Fruit fly (Drosophila melanogaster): ENCODE measurements around the gene Nnp-1.
A peak's percentile ranks its signal among the peaks of the same experiment; 100 is the strongest.

DNA sequence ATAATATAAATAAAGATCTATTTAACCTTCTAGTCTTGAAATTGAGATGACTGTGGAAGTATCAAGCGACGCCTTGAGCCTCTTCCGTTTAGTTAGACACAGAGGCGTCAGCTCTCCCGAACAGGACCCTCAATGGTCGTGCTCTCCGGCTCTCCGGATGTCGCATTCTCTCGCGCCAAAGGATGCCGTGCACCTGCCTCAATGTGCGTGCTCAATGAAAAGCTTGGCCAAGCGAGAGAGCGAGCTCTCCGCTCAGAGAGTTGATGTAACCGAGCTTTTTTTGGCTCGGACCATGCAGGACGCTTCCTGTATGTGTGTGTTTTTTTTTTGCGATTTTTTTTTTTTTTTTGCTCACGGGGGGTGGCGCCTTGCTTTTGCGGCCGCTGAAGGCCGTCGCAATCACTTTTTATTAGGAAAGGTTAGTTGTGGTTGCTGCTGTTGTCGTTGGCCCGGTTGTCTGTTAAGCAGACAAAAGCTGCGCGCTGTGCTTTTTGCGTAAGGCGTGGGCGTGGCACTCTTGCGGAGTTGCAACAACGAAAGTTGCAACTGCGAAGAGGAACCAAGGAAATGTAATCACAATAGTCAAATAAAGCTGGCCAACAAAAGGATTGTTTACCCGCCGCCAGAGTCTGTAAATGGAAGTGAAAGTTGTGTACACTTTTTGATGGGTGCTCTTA is 34.0 kb downstream of the Nnp-1 start:
- no peak for TF ChIP-seq dsx (GFP tag; optimal IDR thresholded peaks at IDR 0.05; ENCODE audit: poor library complexity, severe bottlenecking)
- no peak for TF ChIP-seq CG3919 (GFP tag; optimal IDR thresholded peaks at IDR 0.05)
- no peak for TF ChIP-seq eg (GFP tag; IDR thresholded peaks at IDR 0.05)
- no peak for TF ChIP-seq Hr4 (GFP tag; optimal IDR thresholded peaks at IDR 0.05)
- TF ChIP-seq topi (GFP tag; optimal IDR thresholded peaks at IDR 0.05), result no peak
- TF ChIP-seq Ets96B (tag; optimal IDR thresholded peaks at IDR 0.05), result no peak
- no peak for TF ChIP-seq Ets21C (GFP tag; optimal IDR thresholded peaks at IDR 0.05)
- TF ChIP-seq vri (GFP tag; optimal IDR thresholded peaks at IDR 0.05), result no peak
- TF ChIP-seq Hr38 (GFP tag; optimal IDR thresholded peaks at IDR 0.05), result no peak
- TF ChIP-seq net (GFP tag; optimal IDR thresholded peaks at IDR 0.05), result no peak
- TF ChIP-seq CG16779 (tag; optimal IDR thresholded peaks at IDR 0.05), result peak; percentile 15

All from whole organism, prepupa.